Worm (Caenorhabditis elegans) whole organism, midembryonic: ENCODE measurements around the gene pgp-3.

Experiments used
- cog-1 ChIP-seq: sonication (generic microtip); optimal IDR thresholded peaks from 2 replicates; lab custom pipeline; 2016; ENCODE audit warnings: missing genetic modification characterization, missing compliant biosample characterization
- tab-1 ChIP-seq: fragments of 200-800 bp; sonication (Bioruptor generic); IDR thresholded peaks from 2 replicates; pipeline ENCODE4 v1.3.6; 2022; ENCODE audit warnings: missing genetic modification characterization, missing compliant biosample characterization
- ztf-23 ChIP-seq: fragments of 200-800 bp; sonication (Bioruptor generic); IDR thresholded peaks from 2 replicates; pipeline ENCODE4 v1.3.6; 2022; ENCODE audit warnings: missing genetic modification reagents, missing genetic modification characterization, missing compliant biosample characterization
- ztf-29 ChIP-seq: fragments of 200-800 bp; sonication (Bioruptor generic); IDR thresholded peaks from 2 replicates; pipeline ENCODE4 v1.3.6; 2022; ENCODE audit warnings: missing genetic modification reagents, missing genetic modification characterization, missing compliant biosample characterization

ce11 chrX:11344899-11345298 lies 7.1 kb upstream of the pgp-3 start:
- TF ChIP-seq ztf-29 (no peak), ztf-23 (GFP tag; lab: Robert Waterston, UW) (no peak), tab-1 (GFP tag; lab: Robert Waterston, UW) (no peak), cog-1 (tag; lab: Kevin White, UChicago) (no peak)
